Fruit fly (Drosophila melanogaster) whole organism, embryonic: ENCODE data around the gene Nepl14.

ENCODE experiments used
- Ada2b ChIP-seq: fragments of 200-800 bp; sonication (Bioruptor generic); IDR thresholded peaks from 2 replicates; pipeline ENCODE4 v1.3.6; 2022; ENCODE audit warnings: missing biosample characterization, missing genetic modification characterization
- Asciz ChIP-seq: fragments of 200-800 bp; sonication (Bioruptor generic); optimal IDR thresholded peaks from 2 replicates; lab custom pipeline; 2017; ENCODE audit warnings: missing biosample characterization, mild to moderate bottlenecking, missing genetic modification characterization, missing genetic modification reagents
- B-H2 ChIP-seq: fragments of 200-800 bp; sonication (Bioruptor generic); optimal IDR thresholded peaks from 2 replicates; lab custom pipeline; 2018; ENCODE audit warnings: missing biosample characterization, mild to moderate bottlenecking, missing genetic modification characterization
- CG1024 ChIP-seq: fragments of 200-800 bp; sonication (Bioruptor generic); IDR thresholded peaks from 2 replicates; pipeline ENCODE4 v1.3.6; 2022; ENCODE audit warnings: missing biosample characterization, missing genetic modification characterization
- CG10565 ChIP-seq: fragments of 200-800 bp; sonication (Bioruptor generic); optimal IDR thresholded peaks from 3 replicates; lab custom pipeline; 2016; ENCODE audit warnings: missing biosample characterization, mild to moderate bottlenecking, missing genetic modification characterization
- CG10979 ChIP-seq: fragments of 200-800 bp; sonication (Bioruptor generic); optimal IDR thresholded peaks from 2 replicates; lab custom pipeline; 2018; ENCODE audit warnings: missing biosample characterization, mild to moderate bottlenecking, missing genetic modification characterization, moderate library complexity
- CG12104 ChIP-seq: fragments of 200-800 bp; sonication (Bioruptor generic); optimal IDR thresholded peaks from 3 replicates; lab custom pipeline; 2016; ENCODE audit warnings: missing biosample characterization, missing genetic modification characterization
- CG13296 ChIP-seq: fragments of 200-800 bp; sonication (Bioruptor generic); optimal IDR thresholded peaks from 3 replicates; lab custom pipeline; 2018; ENCODE audit warnings: missing biosample characterization, mild to moderate bottlenecking, missing genetic modification characterization
- CG14860 ChIP-seq: fragments of 200-800 bp; sonication (Bioruptor generic); IDR thresholded peaks from 3 replicates; pipeline ENCODE4 v1.3.6; 2022; ENCODE audit warnings: missing biosample characterization, missing genetic modification characterization; ENCODE audit not compliant: partially characterized antibody
- CG15011 ChIP-seq: fragments of 200-800 bp; sonication (Bioruptor generic); optimal IDR thresholded peaks from 3 replicates; lab custom pipeline; 2018; ENCODE audit warnings: missing biosample characterization, mild to moderate bottlenecking, missing genetic modification characterization
- CG16815 ChIP-seq: fragments of 200-800 bp; sonication (Bioruptor generic); optimal IDR thresholded peaks from 3 replicates; lab custom pipeline; 2017; ENCODE audit warnings: missing biosample characterization, mild to moderate bottlenecking, missing genetic modification characterization
- CG17612 ChIP-seq: fragments of 200-800 bp; sonication (Bioruptor generic); IDR thresholded peaks from 2 replicates; pipeline ENCODE4 v1.3.6; 2022; ENCODE audit warnings: missing biosample characterization, missing genetic modification characterization
- CG17912 ChIP-seq: fragments of 200-800 bp; sonication (Bioruptor generic); optimal IDR thresholded peaks from 2 replicates; lab custom pipeline; 2018; ENCODE audit warnings: missing biosample characterization, mild to moderate bottlenecking, missing genetic modification characterization
- CG31388 ChIP-seq: fragments of 200-800 bp; sonication (Bioruptor generic); optimal IDR thresholded peaks from 2 replicates; lab custom pipeline; 2016; ENCODE audit warnings: missing biosample characterization, missing genetic modification characterization
- CG3163 ChIP-seq: fragments of 200-800 bp; sonication (Bioruptor generic); optimal IDR thresholded peaks from 3 replicates; lab custom pipeline; 2016; ENCODE audit warnings: missing biosample characterization, missing genetic modification characterization
- CG4282 ChIP-seq: fragments of 200-800 bp; sonication (Bioruptor generic); optimal IDR thresholded peaks from 2 replicates; lab custom pipeline; 2016; ENCODE audit warnings: missing biosample characterization, missing genetic modification characterization
- CG7357 ChIP-seq: fragments of 200-800 bp; sonication (Bioruptor generic); IDR thresholded peaks from 3 replicates; pipeline ENCODE4 v1.3.6; 2022; ENCODE audit warnings: missing biosample characterization, missing genetic modification characterization
- CG9797 ChIP-seq: fragments of 200-800 bp; sonication (Bioruptor generic); optimal IDR thresholded peaks from 3 replicates; lab custom pipeline; 2018; ENCODE audit warnings: missing biosample characterization, mild to moderate bottlenecking, missing genetic modification characterization
- D19A ChIP-seq: fragments of 200-800 bp; optimal IDR thresholded peaks from 3 replicates; lab custom pipeline; 2019; ENCODE audit warnings: missing biosample characterization, mild to moderate bottlenecking, missing genetic modification characterization, moderate library complexity
- Dll ChIP-seq: fragments of 200-800 bp; sonication (Bioruptor generic); IDR thresholded peaks from 4 replicates; pipeline ENCODE4 v1.3.6; 2022; ENCODE audit warnings: missing biosample characterization, missing genetic modification characterization; ENCODE audit not compliant: partially characterized antibody
- E2f1 ChIP-seq: fragments of 200-800 bp; sonication (Bioruptor generic); IDR thresholded peaks from 2 replicates; pipeline ENCODE4 v1.3.6; 2022; ENCODE audit warnings: missing biosample characterization, missing genetic modification characterization
- HLH54F ChIP-seq: fragments of 200-800 bp; sonication (Bioruptor generic); optimal IDR thresholded peaks from 3 replicates; lab custom pipeline; 2016; ENCODE audit warnings: missing biosample characterization, missing genetic modification characterization
- Jarid2 ChIP-seq: fragments of 200-800 bp; sonication (Bioruptor generic); optimal IDR thresholded peaks from 3 replicates; lab custom pipeline; 2017; ENCODE audit warnings: mild to moderate bottlenecking, missing biosample characterization, missing genetic modification reagents, missing genetic modification characterization
- Kr ChIP-seq: fragments of 200-800 bp; sonication (Bioruptor generic); optimal IDR thresholded peaks from 2 replicates; lab custom pipeline; 2017; ENCODE audit warnings: missing biosample characterization, mild to moderate bottlenecking, missing genetic modification characterization
- Opbp ChIP-seq: fragments of 200-800 bp; sonication (Bioruptor generic); IDR thresholded peaks from 3 replicates; pipeline ENCODE4 v1.3.6; 2022; ENCODE audit warnings: missing biosample characterization, missing genetic modification characterization; ENCODE audit not compliant: partially characterized antibody
- Sin3A ChIP-seq: fragments of >200 bp; optimal IDR thresholded peaks from 2 replicates; lab custom pipeline; 2018
- Sox102F ChIP-seq: fragments of 200-800 bp; sonication (Bioruptor generic); optimal IDR thresholded peaks from 2 replicates; lab custom pipeline; 2018; ENCODE audit warnings: missing biosample characterization, mild to moderate bottlenecking, missing genetic modification characterization, moderate library complexity
- Xrp1 ChIP-seq: fragments of 200-800 bp; sonication (Bioruptor generic); IDR thresholded peaks from 2 replicates; pipeline ENCODE4 v1.3.6; 2022; ENCODE audit warnings: missing biosample characterization, missing genetic modification characterization
- bowl ChIP-seq: fragments of 200-800 bp; sonication (Bioruptor generic); IDR thresholded peaks from 2 replicates; pipeline ENCODE4 v1.3.6; 2022; ENCODE audit warnings: missing biosample characterization, missing genetic modification characterization
- bsh ChIP-seq, 2 experiments: fragments of 200-800 bp; sonication (Bioruptor generic); optimal IDR thresholded peaks; 2 replicates each; lab custom pipeline; 2017 to 2018; ENCODE audit warnings: mild to moderate bottlenecking in 2 of 2, missing biosample characterization in 2 of 2, missing genetic modification characterization in 2 of 2, moderate library complexity in 1 of 2
- cas ChIP-seq: fragments of 200-800 bp; sonication (Bioruptor generic); IDR thresholded peaks from 2 replicates; pipeline ENCODE4 v1.3.6; 2022; ENCODE audit warnings: missing biosample characterization, missing genetic modification characterization
- fd64A ChIP-seq: fragments of 200-800 bp; sonication (Bioruptor generic); optimal IDR thresholded peaks from 3 replicates; lab custom pipeline; 2018; ENCODE audit warnings: missing biosample characterization, mild to moderate bottlenecking, missing genetic modification characterization
- gcm ChIP-seq: fragments of 200-800 bp; sonication (Bioruptor generic); optimal IDR thresholded peaks from 2 replicates; lab custom pipeline; 2019; ENCODE audit warnings: missing biosample characterization, mild to moderate bottlenecking, missing genetic modification characterization, moderate library complexity
- gfzf ChIP-seq: fragments of 200-800 bp; sonication (Bioruptor generic); optimal IDR thresholded peaks from 2 replicates; lab custom pipeline; 2016; ENCODE audit warnings: missing biosample characterization, mild to moderate bottlenecking, missing genetic modification characterization, moderate library complexity
- grn ChIP-seq: fragments of 200-800 bp; sonication (Bioruptor generic); optimal IDR thresholded peaks from 3 replicates; lab custom pipeline; 2017; ENCODE audit warnings: missing biosample characterization, missing genetic modification characterization
- knrl ChIP-seq: fragments of 200-800 bp; sonication (Bioruptor generic); IDR thresholded peaks from 3 replicates; pipeline ENCODE4 v1.3.6; 2022; ENCODE audit warnings: missing biosample characterization, missing genetic modification characterization; ENCODE audit not compliant: partially characterized antibody
- lbe ChIP-seq: fragments of 200-800 bp; sonication (Bioruptor generic); optimal IDR thresholded peaks from 2 replicates; lab custom pipeline; 2016; ENCODE audit warnings: missing biosample characterization, mild to moderate bottlenecking, missing genetic modification characterization
- lmd ChIP-seq: fragments of 200-800 bp; sonication (Bioruptor generic); IDR thresholded peaks from 2 replicates; pipeline ENCODE4 v1.3.6; 2022; ENCODE audit warnings: missing biosample characterization, missing genetic modification characterization
- mam ChIP-seq: fragments of 200-800 bp; sonication (Bioruptor generic); optimal IDR thresholded peaks from 3 replicates; lab custom pipeline; 2016; ENCODE audit warnings: missing biosample characterization, missing genetic modification characterization
- mirr ChIP-seq: fragments of 200-800 bp; sonication (Bioruptor generic); optimal IDR thresholded peaks from 3 replicates; lab custom pipeline; 2018; ENCODE audit warnings: missing biosample characterization, mild to moderate bottlenecking, missing genetic modification characterization
- odd ChIP-seq: fragments of 200-800 bp; sonication (Bioruptor generic); optimal IDR thresholded peaks from 2 replicates; lab custom pipeline; 2017; ENCODE audit warnings: missing biosample characterization, mild to moderate bottlenecking, missing genetic modification characterization
- psq ChIP-seq: fragments of 200-800 bp; sonication (Bioruptor generic); optimal IDR thresholded peaks from 2 replicates; lab custom pipeline; 2017; ENCODE audit warnings: missing biosample characterization, missing genetic modification characterization
- repo ChIP-seq: fragments of 200-800 bp; sonication (Bioruptor generic); optimal IDR thresholded peaks from 2 replicates; lab custom pipeline; 2016; ENCODE audit warnings: missing biosample characterization, missing genetic modification characterization
- scrt ChIP-seq: fragments of 200-800 bp; sonication (Bioruptor generic); optimal IDR thresholded peaks from 2 replicates; lab custom pipeline; 2018; ENCODE audit warnings: missing biosample characterization, mild to moderate bottlenecking, missing genetic modification characterization, moderate library complexity
- shn ChIP-seq: fragments of 200-800 bp; sonication (Bioruptor generic); optimal IDR thresholded peaks from 3 replicates; lab custom pipeline; 2016; ENCODE audit warnings: missing biosample characterization, missing genetic modification characterization
- slbo ChIP-seq: fragments of 200-800 bp; sonication (Bioruptor generic); IDR thresholded peaks from 2 replicates; pipeline ENCODE4 v1.3.6; 2022; ENCODE audit warnings: missing biosample characterization, missing genetic modification characterization
- tx ChIP-seq: fragments of 200-800 bp; sonication (Bioruptor generic); optimal IDR thresholded peaks from 2 replicates; lab custom pipeline; 2016; ENCODE audit warnings: missing biosample characterization, missing genetic modification characterization
- unc-4 ChIP-seq: fragments of 200-800 bp; sonication (Bioruptor generic); IDR thresholded peaks from 2 replicates; pipeline ENCODE4 v1.3.6; 2022; ENCODE audit warnings: missing biosample characterization, missing genetic modification characterization; ENCODE audit not compliant: partially characterized antibody
- vfl ChIP-seq: fragments of 200-800 bp; sonication (Bioruptor generic); optimal IDR thresholded peaks from 2 replicates; lab custom pipeline; 2016; ENCODE audit warnings: missing biosample characterization, missing genetic modification characterization
- zf30C ChIP-seq: fragments of 200-800 bp; sonication (Bioruptor generic); optimal IDR thresholded peaks from 3 replicates; lab custom pipeline; 2018; ENCODE audit warnings: missing biosample characterization, mild to moderate bottlenecking, missing genetic modification characterization
- zfh2 ChIP-seq: fragments of 200-800 bp; sonication (Bioruptor generic); optimal IDR thresholded peaks from 2 replicates; lab custom pipeline; 2016; ENCODE audit warnings: missing biosample characterization, missing genetic modification characterization

The Nepl14 gene

DNA sequence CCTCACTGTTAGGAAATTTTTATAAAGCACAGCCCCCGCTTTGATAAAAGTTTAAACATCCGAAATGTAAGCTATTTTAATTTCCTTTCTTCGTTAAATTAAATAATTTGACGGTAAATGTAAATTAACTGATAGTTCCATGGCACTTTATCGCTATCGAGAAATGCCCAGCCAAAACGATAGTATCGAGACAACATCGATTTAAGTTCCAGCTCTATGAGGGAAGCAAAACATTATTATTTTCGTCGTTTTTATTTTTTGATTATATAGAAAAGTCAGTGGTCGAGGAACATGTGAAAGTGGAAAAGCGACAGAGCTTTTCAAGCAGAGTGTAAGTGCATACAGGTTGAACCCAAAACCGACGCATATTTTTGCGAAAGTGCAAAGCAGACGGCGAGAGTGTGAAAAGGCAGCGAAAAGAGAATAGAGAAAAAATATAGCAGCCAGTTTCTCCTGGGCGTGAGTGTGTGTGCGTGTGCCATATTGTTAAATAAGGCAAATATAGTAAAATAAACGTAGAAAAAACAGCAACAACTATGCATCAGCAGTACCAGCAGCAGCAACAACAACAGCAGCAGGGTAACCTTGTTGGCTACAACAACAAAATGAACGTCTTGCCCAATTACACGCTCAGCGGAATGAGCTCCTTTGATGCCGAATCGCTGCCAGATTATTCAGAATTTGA, 36.6 kb downstream of the Nepl14 start, which contains the start of gene CG45049 (continued):
- TF ChIP-seq CG12104 = no peak
- TF ChIP-seq B-H2 (GFP tag; lab: Kevin White, UChicago) = no peak
- no peak for TF ChIP-seq CG15011
- peak; percentile 10 for TF ChIP-seq zfh2
- peak; percentile 78 for TF ChIP-seq unc-4
- no peak for TF ChIP-seq scrt (GFP tag; lab: Kevin White, UChicago)
- TF ChIP-seq CG7357 (GFP tag; lab: Robert Waterston, UW) = no peak
- TF ChIP-seq Dll (GFP tag; lab: Robert Waterston, UW) = peak; percentile 90
- TF ChIP-seq Kr (GFP tag; lab: Kevin White, UChicago) = no peak
- TF ChIP-seq CG17612 (GFP tag; lab: Robert Waterston, UW) = no peak
- TF ChIP-seq slbo (GFP tag; lab: Robert Waterston, UW) = no peak
- TF ChIP-seq grn (GFP tag; lab: Kevin White, UChicago) = no peak
- no peak for TF ChIP-seq gcm
- peak; percentile 25 for TF ChIP-seq mam (GFP tag; lab: Kevin White, UChicago)
- TF ChIP-seq Sin3A (lab: Kevin White, UChicago) = no peak
- TF ChIP-seq Ada2b (GFP tag; lab: Robert Waterston, UW) = no peak
- no peak for TF ChIP-seq Sox102F (GFP tag; lab: Kevin White, UChicago)
- no peak for TF ChIP-seq zf30C (GFP tag; lab: Kevin White, UChicago)
- TF ChIP-seq D19A (tag; lab: Kevin White, UChicago) = no peak
- no peak for TF ChIP-seq vfl
- TF ChIP-seq repo (GFP tag; lab: Kevin White, UChicago) = no peak
- peak; percentile 74 for TF ChIP-seq CG14860 (GFP tag; lab: Robert Waterston, UW)
- TF ChIP-seq CG16815 (GFP tag; lab: Kevin White, UChicago) = no peak
- TF ChIP-seq bsh (GFP tag; optimal IDR thresholded peaks at IDR 0.05; lab: Kevin White, UChicago) = no peak
- TF ChIP-seq CG9797 = no peak
- no peak for TF ChIP-seq Asciz
- TF ChIP-seq cas (GFP tag; lab: Robert Waterston, UW) = no peak
- TF ChIP-seq CG31388 (GFP tag; lab: Kevin White, UChicago) = no peak
- no peak for TF ChIP-seq HLH54F (GFP tag; lab: Kevin White, UChicago)
- TF ChIP-seq CG13296 (GFP tag; lab: Kevin White, UChicago) = no peak
- TF ChIP-seq lmd (GFP tag; lab: Robert Waterston, UW) = no peak; the same call in 1 of the 2 replicates
- TF ChIP-seq gfzf (GFP tag; lab: Kevin White, UChicago) = no peak
- no peak for TF ChIP-seq mirr (GFP tag; lab: Kevin White, UChicago)
- TF ChIP-seq Opbp (GFP tag; lab: Robert Waterston, UW) = peak; percentile 94
- TF ChIP-seq fd64A (GFP tag; lab: Kevin White, UChicago) = no peak
- TF ChIP-seq CG1024 (GFP tag; lab: Robert Waterston, UW) = no peak
- TF ChIP-seq Xrp1 (GFP tag; lab: Robert Waterston, UW) = no peak
- TF ChIP-seq psq = peak; percentile 46
- peak; percentile 91 for TF ChIP-seq knrl
- TF ChIP-seq CG3163 (GFP tag; lab: Kevin White, UChicago) = no peak
- TF ChIP-seq shn (GFP tag; lab: Kevin White, UChicago) = no peak
- TF ChIP-seq CG4282 (GFP tag; lab: Kevin White, UChicago) = no peak
- no peak for TF ChIP-seq bowl (GFP tag; lab: Robert Waterston, UW)
- TF ChIP-seq CG17912 (GFP tag; lab: Kevin White, UChicago) = no peak
- TF ChIP-seq tx (GFP tag; lab: Kevin White, UChicago) = no peak
- no peak for TF ChIP-seq odd (GFP tag; lab: Kevin White, UChicago)
- no peak for TF ChIP-seq CG10979 (tag; lab: Kevin White, UChicago)
- no peak for TF ChIP-seq Jarid2 (GFP tag; lab: Kevin White, UChicago)
- TF ChIP-seq lbe = no peak
- TF ChIP-seq CG10565 (GFP tag; lab: Kevin White, UChicago) = no peak
- no peak for TF ChIP-seq E2f1 (GFP tag; lab: Robert Waterston, UW)
